Fruit fly (Drosophila melanogaster): Measurements from ENCODE around the gene mdu.

DNA sequence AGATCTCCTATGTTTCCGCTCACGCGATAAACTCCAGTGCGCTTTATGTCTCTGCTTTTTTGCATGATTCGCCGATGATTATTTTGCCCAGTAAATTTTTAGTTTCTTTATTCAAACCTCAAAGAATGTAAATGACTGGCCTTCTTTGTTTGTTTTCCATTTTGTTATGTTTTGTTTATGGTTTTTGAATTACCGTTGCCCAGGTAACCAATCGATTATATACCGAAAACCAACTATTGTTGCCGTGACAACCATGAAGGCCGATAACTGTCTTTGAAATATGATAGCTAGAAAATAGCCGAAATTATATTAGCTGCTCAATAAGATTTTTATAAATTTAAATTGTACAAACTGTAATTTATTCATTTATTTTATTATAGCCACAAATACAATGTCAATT lies 491 bp upstream of the mdu start, which contains the start of gene Mks1:
- no peak for TF ChIP-seq CG7101 (tag; optimal IDR thresholded peaks at IDR 0.05)
- TF ChIP-seq CG12768 (GFP tag; optimal IDR thresholded peaks at IDR 0.05): no peak
- no peak for TF ChIP-seq toe (GFP tag; optimal IDR thresholded peaks at IDR 0.05)
- no peak for TF ChIP-seq bab1 (GFP tag; optimal IDR thresholded peaks at IDR 0.05)
- no peak for TF ChIP-seq cnc (optimal IDR thresholded peaks at IDR 0.05)
- TF ChIP-seq Clk (GFP tag; optimal IDR thresholded peaks at IDR 0.05): no peak
- TF ChIP-seq CG1620 (GFP tag; optimal IDR thresholded peaks at IDR 0.05): no peak
- TF ChIP-seq ovo (GFP tag; optimal IDR thresholded peaks at IDR 0.05): no peak
- TF ChIP-seq Hr96 (GFP tag; optimal IDR thresholded peaks at IDR 0.05): no peak
- no peak for TF ChIP-seq Crg-1 (GFP tag; optimal IDR thresholded peaks at IDR 0.05)

All from whole organism, adult.